Worm (Caenorhabditis elegans) whole organism, L3 larva: ENCODE measurements around the gene Y39A3A.4.
A peak's percentile ranks its signal among the peaks of the same experiment; 100 is the strongest.

ENCODE experiments used
- ama-1 ChIP-seq: fragments of 150-350 bp; optimal IDR thresholded peaks from 2 replicates; lab custom pipeline; 2018
- ceh-28 ChIP-seq: fragments of 150-350 bp; optimal IDR thresholded peaks from 2 replicates; lab custom pipeline; 2014; ENCODE audit warnings: missing biosample characterization, missing genetic modification reagents, missing genetic modification characterization
- elt-2 ChIP-seq: sonication (generic microtip); optimal IDR thresholded peaks from 2 replicates; lab custom pipeline; 2016; ENCODE audit warnings: missing genetic modification reagents, mild to moderate bottlenecking, missing genetic modification characterization, missing compliant biosample characterization
- fkh-2 ChIP-seq: fragments of 150-350 bp; optimal IDR thresholded peaks from 2 replicates; lab custom pipeline; 2014; ENCODE audit warnings: missing biosample characterization, missing genetic modification reagents, missing genetic modification characterization
- nhr-237 ChIP-seq: fragments of 150-350 bp; optimal IDR thresholded peaks from 2 replicates; lab custom pipeline; 2014; ENCODE audit warnings: missing biosample characterization, missing genetic modification characterization
- nhr-28 ChIP-seq: fragments of 150-350 bp; optimal IDR thresholded peaks from 2 replicates; lab custom pipeline; 2014; ENCODE audit warnings: missing biosample characterization, missing genetic modification characterization
- nhr-77 ChIP-seq: fragments of 150-350 bp; optimal IDR thresholded peaks from 2 replicates; lab custom pipeline; 2014; ENCODE audit warnings: missing biosample characterization, missing genetic modification characterization
- snpc-4 ChIP-seq: fragments of 150-350 bp; optimal IDR thresholded peaks from 2 replicates; lab custom pipeline; 2014; ENCODE audit warnings: missing biosample characterization, missing genetic modification characterization
- tbx-2 ChIP-seq: sonication (generic microtip); optimal IDR thresholded peaks from 2 replicates; lab custom pipeline; 2016; ENCODE audit warnings: mild to moderate bottlenecking, missing genetic modification characterization, missing compliant biosample characterization
- unc-39 ChIP-seq: sonication (generic microtip); optimal IDR thresholded peaks from 4 replicates; lab custom pipeline; 2017; ENCODE audit warnings: missing biosample characterization, missing genetic modification characterization
- zag-1 ChIP-seq: fragments of 150-350 bp; optimal IDR thresholded peaks from 2 replicates; lab custom pipeline; 2014; ENCODE audit warnings: missing biosample characterization, missing genetic modification characterization
- ztf-11 ChIP-seq: fragments of 150-350 bp; optimal IDR thresholded peaks from 2 replicates; lab custom pipeline; 2014; ENCODE audit warnings: missing biosample characterization, missing genetic modification characterization

DNA sequence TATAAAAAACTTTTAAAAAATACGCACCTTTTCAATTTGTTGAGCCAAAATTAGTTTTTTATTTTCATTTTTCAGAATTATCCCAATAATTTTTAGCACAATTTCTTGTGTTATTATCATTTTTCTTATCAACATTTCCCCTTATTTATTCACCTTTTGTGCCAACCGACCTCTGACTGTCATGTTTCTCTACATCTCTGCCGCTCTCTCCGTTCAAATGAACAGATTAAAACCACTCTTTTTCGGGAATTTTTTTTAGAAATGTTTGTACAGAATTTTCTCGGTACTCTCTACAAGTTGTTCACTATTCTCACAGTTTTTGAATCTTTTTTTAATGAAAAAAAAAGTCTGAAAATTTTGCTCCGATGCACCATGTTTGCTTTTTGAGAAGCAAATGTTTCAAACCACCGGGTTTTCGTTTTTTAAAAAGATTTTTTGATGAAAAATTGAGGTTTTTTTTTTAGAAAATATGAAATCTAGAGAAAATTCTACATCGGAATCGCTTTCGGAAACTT, 47.3 kb upstream of the Y39A3A.4 start, which contains the start of gene frl-1:
- TF ChIP-seq zag-1 (no peak), snpc-4 (tag; lab: Kevin White, UChicago) (no peak), nhr-77 (tag; lab: Kevin White, UChicago) (no peak), unc-39 (tag; lab: Kevin White, UChicago) (no peak), ama-1 (lab: Kevin White, UChicago) (no peak), elt-2 (tag; lab: Kevin White, UChicago) (peak; percentile 68), tbx-2 (tag; lab: Kevin White, UChicago) (no peak), ztf-11 (no peak), fkh-2 (no peak), nhr-237 (tag; lab: Kevin White, UChicago) (no peak), nhr-28 (tag; lab: Kevin White, UChicago) (no peak), ceh-28 (tag; lab: Kevin White, UChicago) (no peak)
